Fruit fly (Drosophila melanogaster): ENCODE results near the gene elg1.

- TF ChIP-seq CG8478 (optimal IDR thresholded peaks at IDR 0.05) (no peak), CTCF (optimal IDR thresholded peaks at IDR 0.05) (no peak)
Observed at dm6 chr3L:16153089-16153488, 21.3 kb downstream of the elg1 start.
